Worm (Caenorhabditis elegans) whole organism, L4 larva: ENCODE measurements around the gene Y105C5A.15.

Experiments used
- dmd-6 ChIP-seq: fragments of 200-800 bp; sonication (Bioruptor generic); IDR thresholded peaks from 2 replicates; pipeline ENCODE4 v1.3.6; 2022; ENCODE audit warnings: missing genetic modification reagents, missing genetic modification characterization, missing compliant biosample characterization
- duxl-1 ChIP-seq: sonication (generic microtip); optimal IDR thresholded peaks from 2 replicates; lab custom pipeline; 2016; ENCODE audit warnings: mild to moderate bottlenecking, missing genetic modification characterization, moderate library complexity, missing compliant biosample characterization; ENCODE audit not compliant: poor library complexity
- egl-43 ChIP-seq: fragments of 200-800 bp; sonication (Bioruptor generic); IDR thresholded peaks from 2 replicates; pipeline ENCODE4 v1.3.6; 2022; ENCODE audit warnings: missing genetic modification reagents, missing genetic modification characterization, missing compliant biosample characterization
- lin-38 ChIP-seq: fragments of 200-800 bp; sonication (Bioruptor generic); IDR thresholded peaks from 2 replicates; pipeline ENCODE4 v1.3.6; 2022; ENCODE audit warnings: missing genetic modification reagents, missing genetic modification characterization, missing compliant biosample characterization
- lsy-2 ChIP-seq, 2 experiments: fragments of 150-350 bp in 1 of 2; sonication (generic microtip) in 1 of 2; optimal IDR thresholded peaks; 2 replicates each; lab custom pipeline; 2014 to 2017; ENCODE audit warnings: missing biosample characterization in 2 of 2, missing genetic modification characterization in 2 of 2
- nhr-237 ChIP-seq: sonication (generic microtip); optimal IDR thresholded peaks from 2 replicates; lab custom pipeline; 2017; ENCODE audit warnings: missing biosample characterization, missing genetic modification characterization
- pqm-1 ChIP-seq: sonication (generic microtip); optimal IDR thresholded peaks from 2 replicates; lab custom pipeline; 2017; ENCODE audit warnings: missing biosample characterization, missing genetic modification characterization
- unc-130 ChIP-seq: sonication (generic microtip); optimal IDR thresholded peaks from 2 replicates; lab custom pipeline; 2016; ENCODE audit warnings: missing genetic modification reagents, missing genetic modification characterization, missing compliant biosample characterization
- unc-62 ChIP-seq, 3 experiments: fragments of 150-350 bp in 1 of 3; sonication (generic microtip); optimal IDR thresholded peaks in 2 of 3; peaks in 1 of 3; 1 replicate in 1 of 3; 2 replicates in 2 of 3; lab custom pipeline; 2014 to 2017; ENCODE audit warnings: missing biosample characterization in 3 of 3, missing genetic modification characterization in 3 of 3, missing genetic modification reagents in 3 of 3, missing genotype in 1 of 3
- zag-1 ChIP-seq: fragments of 150-350 bp; optimal IDR thresholded peaks from 2 replicates; lab custom pipeline; 2014; ENCODE audit warnings: missing biosample characterization, missing genetic modification characterization
- zip-11 ChIP-seq: fragments of 200-800 bp; sonication (Bioruptor generic); IDR thresholded peaks from 2 replicates; pipeline ENCODE4 v1.3.6; 2022; ENCODE audit warnings: missing genetic modification characterization, missing compliant biosample characterization

- TF ChIP-seq unc-130 (GFP tag; lab: Kevin White, UChicago) = no peak
- TF ChIP-seq dmd-6 (GFP tag; lab: Robert Waterston, UW) = no peak
- TF ChIP-seq lin-38 (GFP tag; lab: Robert Waterston, UW) = no peak
- TF ChIP-seq lsy-2 (tag; optimal IDR thresholded peaks at IDR 0.05; lab: Kevin White, UChicago) = no peak
- TF ChIP-seq egl-43 (GFP tag; lab: Robert Waterston, UW) = no peak
- no peak for TF ChIP-seq zag-1 (tag; lab: Kevin White, UChicago)
- no peak for TF ChIP-seq zip-11
- TF ChIP-seq nhr-237 (tag; lab: Kevin White, UChicago) = no peak
- TF ChIP-seq pqm-1 (tag; lab: Kevin White, UChicago) = no peak
- TF ChIP-seq unc-62 (GFP tag; optimal IDR thresholded peaks at IDR 0.05 in 1 of 2; lab: Kevin White, UChicago) = peak in 1 of 2 experiments; percentile 45
- TF ChIP-seq unc-62 (tag; optimal IDR thresholded peaks at IDR 0.05; lab: Kevin White, UChicago) = no peak
- TF ChIP-seq duxl-1 (tag; lab: Kevin White, UChicago) = no peak
Measured at ce11 chrIV:15672994-15673393, 16.0 kb upstream of the Y105C5A.15 start.
